Fruit fly (Drosophila melanogaster): Measurements from ENCODE around the gene CG3792.

The CG3792 gene

DNA sequence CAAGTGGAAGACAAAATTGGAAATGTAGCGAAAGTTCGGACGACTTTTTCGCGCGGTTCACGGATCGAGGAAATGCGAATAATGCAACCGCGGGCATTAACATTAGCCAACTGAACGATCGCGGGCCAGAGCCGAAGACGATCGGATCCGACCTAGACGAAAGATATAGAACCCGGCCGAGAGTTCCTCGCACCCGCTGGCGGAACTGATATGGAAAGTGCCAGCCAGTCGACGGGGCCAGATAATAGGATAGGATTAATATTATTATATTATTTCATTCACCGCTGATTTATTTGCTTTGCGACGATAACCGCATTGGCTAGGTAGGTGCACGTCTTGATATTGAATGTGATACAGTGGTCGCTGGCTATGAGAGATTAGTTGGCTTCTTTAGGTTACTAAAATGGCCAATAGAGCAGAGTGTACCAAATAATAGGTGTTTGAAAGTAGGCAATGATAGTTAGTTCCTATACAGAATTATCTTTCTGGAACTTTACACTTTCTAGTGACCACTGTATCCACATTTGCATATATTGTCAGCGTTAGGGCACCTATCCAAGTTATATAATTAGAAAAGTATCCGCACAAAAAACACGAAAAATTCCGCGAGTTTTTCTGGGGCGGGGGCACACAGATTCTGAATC, 22.4 kb downstream of the CG3792 start (continued):
- TF ChIP-seq Dek (tag; optimal IDR thresholded peaks at IDR 0.05) (peak; percentile 42), jumu (GFP tag; optimal IDR thresholded peaks at IDR 0.05) (peak; percentile 48), CG10209 (GFP tag; optimal IDR thresholded peaks at IDR 0.05) (peak; percentile 72), CG12155 (GFP tag; optimal IDR thresholded peaks at IDR 0.05) (peak; percentile 70), MESR4 (GFP tag; optimal IDR thresholded peaks at IDR 0.05) (no peak), Sox100B (GFP tag; optimal IDR thresholded peaks at IDR 0.05) (peak; percentile 30), CG15601 (tag; optimal IDR thresholded peaks at IDR 0.05) (peak; percentile 43), Awh (GFP tag; IDR thresholded peaks at IDR 0.05) (peak; percentile 56; the same call in 1 of the 2 replicates), CG5245 (GFP tag; optimal IDR thresholded peaks at IDR 0.05) (peak; percentile 51), fru (optimal IDR thresholded peaks at IDR 0.05) (no peak), bbx (GFP tag; IDR thresholded peaks at IDR 0.05; ENCODE audit: partially characterized antibody) (no peak), ci (GFP tag; IDR thresholded peaks at IDR 0.05) (peak; percentile 81), fd64A (GFP tag; optimal IDR thresholded peaks at IDR 0.05) (peak; percentile 2), CG32767 (GFP tag; IDR thresholded peaks at IDR 0.05) (peak; percentile 47; the same call in 1 of the 2 replicates), Nf-YC (tag; optimal IDR thresholded peaks at IDR 0.05) (peak; percentile 1), CG33557 (GFP tag; optimal IDR thresholded peaks at IDR 0.05) (peak; percentile 13), CG42726 (GFP tag; IDR thresholded peaks at IDR 0.05; ENCODE audit: partially characterized antibody) (no peak), Abd-B (GFP tag; optimal IDR thresholded peaks at IDR 0.05) (no peak), kni (GFP tag; optimal IDR thresholded peaks at IDR 0.05) (no peak), tna (GFP tag; IDR thresholded peaks at IDR 0.05; ENCODE audit: partially characterized antibody) (no peak), CG8388 (GFP tag; optimal IDR thresholded peaks at IDR 0.05) (peak; percentile 51), D19B (GFP tag; optimal IDR thresholded peaks at IDR 0.05) (peak; percentile 53), CG3407 (GFP tag; optimal IDR thresholded peaks at IDR 0.05) (no peak), CG3065 (GFP tag; optimal IDR thresholded peaks at IDR 0.05) (no peak), CG14050 (GFP tag; IDR thresholded peaks at IDR 0.05) (0 out of 3 replicates have a peak, but pooled peaks have one; percentile 22), Atf3 (GFP tag; optimal IDR thresholded peaks at IDR 0.05) (no peak), CG18619 (GFP tag; optimal IDR thresholded peaks at IDR 0.05) (peak; percentile 48), CG15269 (tag; optimal IDR thresholded peaks at IDR 0.05) (peak; percentile 80), HLH3B (GFP tag; IDR thresholded peaks at IDR 0.05) (peak; percentile 56), CG12942 (GFP tag; optimal IDR thresholded peaks at IDR 0.05) (peak; percentile 40), Sry-β (GFP tag; optimal IDR thresholded peaks at IDR 0.05) (no peak), fd96Cb (tag; optimal IDR thresholded peaks at IDR 0.05) (peak; percentile 76), CG12219 (GFP tag; optimal IDR thresholded peaks at IDR 0.05) (peak; percentile 58), Doc2 (GFP tag; IDR thresholded peaks at IDR 0.05) (no peak), Oli (tag; optimal IDR thresholded peaks at IDR 0.05) (peak; percentile 74), sug (tag; optimal IDR thresholded peaks at IDR 0.05) (peak; percentile 26), Sin3A (optimal IDR thresholded peaks at IDR 0.05) (no peak), gsb (GFP tag; IDR thresholded peaks at IDR 0.05) (0 out of 2 replicates have a peak, but pooled peaks have one; percentile 25), CG14441 (GFP tag; IDR thresholded peaks at IDR 0.05) (peak; percentile 78), slbo (GFP tag; IDR thresholded peaks at IDR 0.05) (peak; percentile 85), hbn (GFP tag; IDR thresholded peaks at IDR 0.05; ENCODE audit: partially characterized antibody) (no peak), Optix (GFP tag; IDR thresholded peaks at IDR 0.05) (peak; percentile 64; the same call in 2 of the 3 replicates), unc-4 (GFP tag; IDR thresholded peaks at IDR 0.05; ENCODE audit: partially characterized antibody) (no peak), CG18262 (tag; optimal IDR thresholded peaks at IDR 0.05) (peak; percentile 65), bcd (GFP tag; optimal IDR thresholded peaks at IDR 0.05) (peak; percentile 74), Ptx1 (GFP tag; IDR thresholded peaks at IDR 0.05) (peak; percentile 76), CG31441 (GFP tag; IDR thresholded peaks at IDR 0.05) (peak; percentile 54; the same call in 1 of the 2 replicates), CG7745 (tag; optimal IDR thresholded peaks at IDR 0.05) (no peak), jigr1 (GFP tag; IDR thresholded peaks at IDR 0.05) (no peak), pita (GFP tag; optimal IDR thresholded peaks at IDR 0.05) (no peak)
